Fruit fly (Drosophila melanogaster) S2 (cell line): ENCODE measurements around the gene CG34323.

Experiments
- CG8478 ChIP-seq: fragments of >200 bp; optimal IDR thresholded peaks from 2 replicates; lab custom pipeline; 2018
- CTCF ChIP-seq, 2 experiments: fragments of >200 bp; optimal IDR thresholded peaks; 2 replicates each; lab custom pipeline; 2018

- TF ChIP-seq CG8478 (no peak), CTCF (optimal IDR thresholded peaks at IDR 0.05; lab: Kevin White, UChicago) (no peak)
These were observed 20.1 kb downstream of the CG34323 start for dm6 chrX:12090195-12090784.
